Worm (Caenorhabditis elegans): Measurements from ENCODE around the gene B0244.15.

DNA sequence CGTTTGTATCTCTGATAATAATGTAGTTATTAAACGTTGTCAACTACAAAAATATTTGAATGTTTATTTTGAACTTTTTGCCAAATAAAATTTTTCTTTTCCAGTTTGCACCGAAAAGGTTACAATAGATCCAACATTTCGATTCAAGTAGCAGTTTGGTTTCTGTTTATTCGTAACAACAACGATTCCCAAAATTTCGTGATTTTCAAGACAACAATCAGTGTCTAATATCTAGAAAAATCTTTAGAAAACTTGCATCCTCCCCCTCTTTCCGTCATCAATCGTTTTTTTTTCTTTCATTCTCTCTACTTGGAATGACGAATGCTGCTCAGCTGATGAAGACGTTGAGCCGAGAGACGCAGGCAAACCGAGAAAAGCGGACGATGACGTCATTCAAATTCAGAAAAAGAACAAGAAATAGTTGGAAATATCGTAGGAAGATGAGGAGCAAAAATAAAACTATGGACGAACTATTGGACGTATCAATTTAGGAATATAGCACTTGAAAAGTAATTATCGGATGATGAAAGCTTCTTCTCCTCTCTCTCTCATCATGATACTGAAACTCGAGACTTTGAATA is 15.4 kb downstream of the B0244.15 start:
- no peak for TF ChIP-seq nhr-12 (tag; optimal IDR thresholded peaks at IDR 0.05)
- no peak for TF ChIP-seq unc-39 (tag; optimal IDR thresholded peaks at IDR 0.05)
- no peak for TF ChIP-seq elt-3 (tag; optimal IDR thresholded peaks at IDR 0.05)
- TF ChIP-seq peb-1 (tag; optimal IDR thresholded peaks at IDR 0.05) = no peak
